Worm (Caenorhabditis elegans) whole organism, early embryonic: ENCODE results near the gene F52C12.6.

ENCODE experiments used
- B0310.2 ChIP-seq: sonication (generic microtip); optimal IDR thresholded peaks from 2 replicates; lab custom pipeline; 2016; ENCODE audit warnings: mild to moderate bottlenecking, missing genetic modification characterization, missing compliant biosample characterization
- ama-1 ChIP-seq: fragments of 150-350 bp; optimal IDR thresholded peaks from 2 replicates; lab custom pipeline; 2014
- ets-7 ChIP-seq: sonication (generic microtip); optimal IDR thresholded peaks from 2 replicates; lab custom pipeline; 2016; ENCODE audit warnings: missing genotype, missing genetic modification characterization, missing compliant biosample characterization
- hmbx-1 ChIP-seq: sonication (generic microtip); optimal IDR thresholded peaks from 2 replicates; lab custom pipeline; 2016; ENCODE audit warnings: mild to moderate bottlenecking, missing genetic modification characterization, missing compliant biosample characterization
- hmg-4 ChIP-seq: fragments of 200-800 bp; sonication (Bioruptor generic); optimal IDR thresholded peaks from 2 replicates; lab custom pipeline; 2018; ENCODE audit warnings: mild to moderate bottlenecking, missing genetic modification characterization, missing compliant biosample characterization
- hnd-1 ChIP-seq: sonication (generic microtip); optimal IDR thresholded peaks from 2 replicates; lab custom pipeline; 2016; ENCODE audit warnings: missing genetic modification characterization, missing compliant biosample characterization
- scrt-1 ChIP-seq: fragments of 200-800 bp; sonication (Bioruptor generic); IDR thresholded peaks from 2 replicates; pipeline ENCODE4 v1.3.6; 2022; ENCODE audit warnings: missing genetic modification characterization, missing compliant biosample characterization
- sea-1 ChIP-seq: fragments of 200-800 bp; sonication (Bioruptor generic); conservative IDR thresholded peaks from 2 replicates; pipeline ENCODE4 v1.3.6; 2022; ENCODE audit warnings: missing genetic modification characterization, missing compliant biosample characterization
- tbx-37 ChIP-seq: fragments of 200-800 bp; sonication (Bioruptor generic); conservative IDR thresholded peaks from 2 replicates; pipeline ENCODE4 v1.3.6; 2022; ENCODE audit warnings: missing genetic modification reagents, missing genetic modification characterization, missing compliant biosample characterization

DNA sequence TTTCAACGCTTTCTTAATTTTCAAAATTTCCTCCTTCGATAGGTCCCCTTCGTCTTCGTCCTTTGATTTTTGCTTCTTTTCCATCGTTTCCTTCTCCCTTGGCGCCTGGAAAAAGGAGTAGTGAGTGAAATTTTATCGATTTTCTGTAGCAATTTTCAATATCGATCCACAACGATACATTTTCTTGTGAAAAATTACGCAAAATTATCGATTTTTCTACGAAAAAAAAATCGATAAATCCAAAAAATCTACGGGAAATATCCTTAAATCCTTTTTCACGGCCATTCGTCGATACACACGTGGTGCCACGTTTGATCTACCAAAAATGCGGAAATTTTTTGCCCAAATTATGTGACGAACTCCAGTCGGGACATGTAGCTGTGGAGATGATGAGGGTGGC lies 14.6 kb downstream of the F52C12.6 start:
- TF ChIP-seq ama-1 (lab: Kevin White, UChicago): no peak
- no peak for TF ChIP-seq B0310.2 (tag; lab: Kevin White, UChicago)
- no peak for TF ChIP-seq hnd-1 (tag; lab: Kevin White, UChicago)
- no peak for TF ChIP-seq hmg-4 (GFP tag; lab: Kevin White, UChicago)
- TF ChIP-seq hmbx-1: no peak
- no peak for TF ChIP-seq scrt-1 (GFP tag; lab: Robert Waterston, UW)
- TF ChIP-seq ets-7 (tag; lab: Kevin White, UChicago): no peak
- no peak for TF ChIP-seq sea-1 (GFP tag; lab: Robert Waterston, UW)
- TF ChIP-seq tbx-37 (GFP tag; lab: Robert Waterston, UW): no peak
